Worm (Caenorhabditis elegans): Measurements from ENCODE around the gene F44D12.6.

- TF ChIP-seq nhr-237 (tag; optimal IDR thresholded peaks at IDR 0.05) (no peak), hmg-1.1 (GFP tag; IDR thresholded peaks at IDR 0.05) (no peak)
These were observed 26.4 kb upstream of the F44D12.6 start, which contains the start of gene C47E12.13 for ce11 chrIV:10006792-10007191.

Measured in whole organism, L4 larva.